Fruit fly (Drosophila melanogaster): ENCODE data around the gene CG9016.

CG9016 gene

DNA sequence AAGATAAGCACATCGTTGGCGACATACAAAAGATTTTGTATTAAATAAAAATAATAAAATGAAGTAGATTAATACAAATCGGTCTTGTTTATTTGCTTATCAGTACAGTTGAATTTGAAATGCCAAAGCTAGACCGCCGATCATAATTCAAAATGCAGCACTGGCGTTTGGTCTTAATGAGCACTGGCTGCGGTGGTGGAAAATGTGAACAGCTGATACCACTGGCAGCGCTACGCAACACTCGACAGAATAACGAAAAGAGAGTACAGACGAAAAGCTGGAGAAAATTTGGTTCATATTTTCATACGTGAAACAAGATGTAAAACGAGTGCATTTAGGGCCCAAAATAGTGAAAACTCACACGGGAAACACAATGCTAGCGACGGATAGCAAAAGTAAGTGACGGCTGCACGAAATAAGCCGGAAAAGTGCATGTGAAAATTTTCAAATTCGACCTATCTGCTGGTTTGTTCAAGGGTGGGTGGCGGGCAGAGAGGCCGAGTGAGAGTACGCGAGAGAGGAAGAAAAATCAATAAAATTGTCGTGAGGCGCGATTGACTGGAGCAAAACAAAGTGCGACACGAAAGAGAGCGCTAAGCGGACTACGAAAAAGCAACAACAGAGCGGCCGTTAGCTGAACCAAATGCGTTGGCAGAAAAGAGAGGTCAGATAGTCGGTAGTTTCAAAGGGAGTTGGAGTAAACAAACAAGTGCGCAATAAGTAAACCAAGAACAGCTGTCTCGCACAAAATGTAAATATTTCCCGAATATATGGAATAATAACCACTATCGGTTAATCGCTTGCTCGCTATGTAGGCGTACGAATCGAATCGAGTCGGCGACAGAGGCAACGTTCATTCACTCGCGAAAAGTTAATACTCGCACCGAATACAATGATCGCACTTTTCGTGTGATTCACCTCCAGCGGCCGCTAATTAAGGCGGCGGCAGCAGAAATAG is 16.3 kb downstream of the CG9016 start, which contains the start of gene bchs (continued):
- TF ChIP-seq PHDP (tag; optimal IDR thresholded peaks at IDR 0.05), result peak; percentile 92
- peak; percentile 65 for TF ChIP-seq Deaf1 (tag; optimal IDR thresholded peaks at IDR 0.05)
- TF ChIP-seq yki (optimal IDR thresholded peaks at IDR 0.05), result no peak
- TF ChIP-seq CG11093 (GFP tag; IDR thresholded peaks at IDR 0.05), result peak; percentile 54; the same call in 1 of the 3 replicates
- TF ChIP-seq Neu2 (GFP tag; optimal IDR thresholded peaks at IDR 0.05; ENCODE audit: borderline replicate concordance), result peak; percentile 32
- TF ChIP-seq lola (GFP tag; optimal IDR thresholded peaks at IDR 0.05), result peak in 1 of 3 experiments; percentile 74
- TF ChIP-seq Dref (GFP tag; IDR thresholded peaks at IDR 0.05), result peak; percentile 83
- peak; percentile 62 for TF ChIP-seq ems (GFP tag; optimal IDR thresholded peaks at IDR 0.05)
- TF ChIP-seq Xbp1 (GFP tag; optimal IDR thresholded peaks at IDR 0.05), result peak; percentile 37
- TF ChIP-seq CG11695 (GFP tag; IDR thresholded peaks at IDR 0.05), result peak; percentile 85
- peak; percentile 78 for TF ChIP-seq luna (GFP tag; optimal IDR thresholded peaks at IDR 0.05)
- TF ChIP-seq Blimp-1 (GFP tag; optimal IDR thresholded peaks at IDR 0.05), result peak; percentile 84
- no peak for TF ChIP-seq corto (GFP tag; optimal IDR thresholded peaks at IDR 0.05)
- TF ChIP-seq mirr (GFP tag; optimal IDR thresholded peaks at IDR 0.05), result peak; percentile 96
- TF ChIP-seq Bdp1 (GFP tag; optimal IDR thresholded peaks at IDR 0.05), result peak; percentile 79
- peak; percentile 67 to 96 for TF ChIP-seq crp (GFP tag; optimal IDR thresholded peaks at IDR 0.05)
- TF ChIP-seq Adf1 (GFP tag; IDR thresholded peaks at IDR 0.05), result peak; percentile 76
- TF ChIP-seq CG16815 (GFP tag; optimal IDR thresholded peaks at IDR 0.05), result no peak
- peak; percentile 68 for TF ChIP-seq CG4820 (GFP tag; optimal IDR thresholded peaks at IDR 0.05)
- TF ChIP-seq hkb (optimal IDR thresholded peaks at IDR 0.05), result no peak
- TF ChIP-seq hkb (GFP tag; IDR thresholded peaks at IDR 0.05), result peak; percentile 96
- peak; percentile 90 for TF ChIP-seq disco-r (GFP tag; optimal IDR thresholded peaks at IDR 0.05)
- peak; percentile 96 for TF ChIP-seq HmgZ (tag; optimal IDR thresholded peaks at IDR 0.05)
- TF ChIP-seq CG31224 (GFP tag; IDR thresholded peaks at IDR 0.05), result peak; percentile 54
- peak; percentile 88 for TF ChIP-seq Fer3 (tag; optimal IDR thresholded peaks at IDR 0.05)
- TF ChIP-seq CG3163 (GFP tag; optimal IDR thresholded peaks at IDR 0.05), result peak; percentile 70
- TF ChIP-seq CG17568 (GFP tag; optimal IDR thresholded peaks at IDR 0.05), result no peak
- TF ChIP-seq ab (GFP tag; optimal IDR thresholded peaks at IDR 0.05), result no peak
- peak; percentile 93 for TF ChIP-seq CG34376 (GFP tag; optimal IDR thresholded peaks at IDR 0.05)
- TF ChIP-seq Dad (GFP tag; optimal IDR thresholded peaks at IDR 0.05), result peak; percentile 73
- no peak for TF ChIP-seq sqz (GFP tag; optimal IDR thresholded peaks at IDR 0.05)
- peak; percentile 95 for TF ChIP-seq CG2202 (tag; optimal IDR thresholded peaks at IDR 0.05)
- peak; percentile 89 for TF ChIP-seq bab2 (GFP tag; optimal IDR thresholded peaks at IDR 0.05)
- TF ChIP-seq Tbp (GFP tag; optimal IDR thresholded peaks at IDR 0.05), result no peak
- TF ChIP-seq MBD-R2 (GFP tag; IDR thresholded peaks at IDR 0.05), result peak; percentile 43
- no peak for TF ChIP-seq gro (GFP tag; optimal IDR thresholded peaks at IDR 0.05)
- no peak for TF ChIP-seq h (optimal IDR thresholded peaks at IDR 0.05)

DNA sequence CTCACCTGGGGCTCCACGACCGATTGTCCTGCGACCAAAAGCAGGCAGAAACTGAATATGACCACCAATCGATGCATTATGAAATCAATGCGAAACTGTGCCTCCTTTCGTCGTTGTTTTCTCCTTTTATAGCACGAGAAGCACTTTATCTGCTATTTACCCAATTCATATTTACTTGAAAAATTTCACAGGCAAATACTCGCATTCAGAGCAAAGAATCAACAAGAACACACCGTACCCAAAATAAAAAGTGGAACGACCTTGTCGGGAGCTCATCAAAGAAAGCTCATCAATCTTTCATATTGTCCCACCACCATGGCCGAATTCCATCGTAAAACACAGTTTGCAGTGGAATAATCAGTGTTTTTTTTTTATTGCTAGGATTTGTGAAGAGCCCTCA is 18.9 kb downstream of the CG9016 start, which contains the start of gene CG9021:
Gene CG9021, minus strand, starts transcription at position 105 of the 400 bp plus-strand sequence.
- TF ChIP-seq Xrp1 (GFP tag; IDR thresholded peaks at IDR 0.05), result peak; percentile 22; the same call in 1 of the 2 replicates
- no peak for TF ChIP-seq phol (tag; optimal IDR thresholded peaks at IDR 0.05)
- TF ChIP-seq chm (GFP tag; IDR thresholded peaks at IDR 0.05), result peak; percentile 38; the same call in 1 of the 2 replicates
- no peak for TF ChIP-seq CG12942 (GFP tag; optimal IDR thresholded peaks at IDR 0.05)
- peak; percentile 10; the same call in 1 of the 3 replicates for TF ChIP-seq dysf (GFP tag; IDR thresholded peaks at IDR 0.05)
- TF ChIP-seq Mrtf (GFP tag; IDR thresholded peaks at IDR 0.05), result no peak
- no peak for TF ChIP-seq danr (GFP tag; IDR thresholded peaks at IDR 0.05)
- no peak for TF ChIP-seq grn (GFP tag; optimal IDR thresholded peaks at IDR 0.05)
- TF ChIP-seq sens (GFP tag), result peak; percentile 58
- no peak for TF ChIP-seq gce (GFP tag; IDR thresholded peaks at IDR 0.05)
- peak; percentile 10 for TF ChIP-seq CG15696 (tag; optimal IDR thresholded peaks at IDR 0.05)

Data from whole organism, embryonic.